Worm (Caenorhabditis elegans) whole organism, late embryonic: ENCODE results near the gene sdz-38.

Experiments
- C38D4.7 ChIP-seq: fragments of 200-800 bp; sonication (Bioruptor generic); optimal IDR thresholded peaks from 2 replicates; lab custom pipeline; 2018; ENCODE audit warnings: mild to moderate bottlenecking, missing genetic modification characterization, moderate library complexity, missing compliant biosample characterization
- F13H6.1 ChIP-seq: sonication (generic microtip); optimal IDR thresholded peaks from 2 replicates; lab custom pipeline; 2016; ENCODE audit warnings: missing genetic modification characterization, missing compliant biosample characterization
- K09A11.1 ChIP-seq: sonication (generic microtip); optimal IDR thresholded peaks from 2 replicates; lab custom pipeline; 2017; ENCODE audit warnings: antibody characterized with exemption, mild to moderate bottlenecking, missing genetic modification characterization, missing compliant biosample characterization; ENCODE audit not compliant: insufficient read depth
- T23F11.4 ChIP-seq: fragments of 200-800 bp; sonication (Bioruptor generic); optimal IDR thresholded peaks from 2 replicates; lab custom pipeline; 2018; ENCODE audit warnings: mild to moderate bottlenecking, missing genetic modification characterization, missing compliant biosample characterization
- ceh-18 ChIP-seq: sonication (generic microtip); optimal IDR thresholded peaks from 2 replicates; lab custom pipeline; 2016; ENCODE audit warnings: missing genetic modification characterization, missing compliant biosample characterization
- ceh-2 ChIP-seq: sonication (generic microtip); optimal IDR thresholded peaks from 2 replicates; lab custom pipeline; 2016; ENCODE audit warnings: missing genotype, missing genetic modification characterization, missing compliant biosample characterization
- ceh-30 ChIP-seq: fragments of 150-350 bp; optimal IDR thresholded peaks from 2 replicates; lab custom pipeline; 2014; ENCODE audit warnings: missing biosample characterization, missing genetic modification characterization
- ceh-31 ChIP-seq: sonication (generic microtip); optimal IDR thresholded peaks from 2 replicates; lab custom pipeline; 2016; ENCODE audit warnings: missing genetic modification characterization, missing compliant biosample characterization
- ceh-6 ChIP-seq: fragments of 200-800 bp; sonication (Bioruptor generic); optimal IDR thresholded peaks from 2 replicates; lab custom pipeline; 2018; ENCODE audit warnings: mild to moderate bottlenecking, missing genetic modification characterization, missing compliant biosample characterization
- ceh-9 ChIP-seq: sonication (generic microtip); optimal IDR thresholded peaks from 2 replicates; lab custom pipeline; 2016; ENCODE audit warnings: mild to moderate bottlenecking, missing genetic modification characterization, inconsistent platforms, missing compliant biosample characterization
- dve-1 ChIP-seq: sonication (generic microtip); optimal IDR thresholded peaks from 2 replicates; lab custom pipeline; 2017; ENCODE audit warnings: antibody characterized with exemption, mild to moderate bottlenecking, missing genetic modification characterization, missing compliant biosample characterization
- eyg-1 ChIP-seq: sonication (generic microtip); optimal IDR thresholded peaks from 2 replicates; lab custom pipeline; 2016; ENCODE audit warnings: missing genotype, missing genetic modification characterization, missing compliant biosample characterization
- fkh-10 ChIP-seq: fragments of 150-350 bp; optimal IDR thresholded peaks from 2 replicates; lab custom pipeline; 2014; ENCODE audit warnings: missing biosample characterization, missing genetic modification reagents, missing genetic modification characterization
- gmeb-2 ChIP-seq: sonication (generic microtip); optimal IDR thresholded peaks from 2 replicates; lab custom pipeline; 2016; ENCODE audit warnings: missing genetic modification characterization, inconsistent platforms, missing compliant biosample characterization
- hlh-13 ChIP-seq: fragments of 200-800 bp; sonication (Bioruptor generic); optimal IDR thresholded peaks from 2 replicates; lab custom pipeline; 2018; ENCODE audit warnings: mild to moderate bottlenecking, missing genetic modification characterization, missing compliant biosample characterization
- hlh-8 ChIP-seq: sonication (generic microtip); optimal IDR thresholded peaks from 2 replicates; lab custom pipeline; 2016; ENCODE audit warnings: missing genotype, missing genetic modification characterization, missing compliant biosample characterization
- nhr-232 ChIP-seq: sonication (generic microtip); optimal IDR thresholded peaks from 2 replicates; lab custom pipeline; 2016; ENCODE audit warnings: missing genetic modification characterization, missing compliant biosample characterization
- npax-4 ChIP-seq: sonication (generic microtip); optimal IDR thresholded peaks from 2 replicates; lab custom pipeline; 2016; ENCODE audit warnings: missing genetic modification characterization, missing compliant biosample characterization
- odd-2 ChIP-seq: sonication (generic microtip); optimal IDR thresholded peaks from 2 replicates; lab custom pipeline; 2017; ENCODE audit warnings: antibody characterized with exemption, mild to moderate bottlenecking, missing genetic modification characterization, missing compliant biosample characterization
- pag-3 ChIP-seq: sonication (generic microtip); optimal IDR thresholded peaks from 2 replicates; lab custom pipeline; 2016; ENCODE audit warnings: missing compliant biosample characterization, missing genetic modification characterization, borderline replicate concordance
- pat-9 ChIP-seq: fragments of 200-800 bp; sonication (Bioruptor generic); optimal IDR thresholded peaks from 2 replicates; lab custom pipeline; 2018; ENCODE audit warnings: mild to moderate bottlenecking, missing genetic modification characterization, moderate library complexity, missing compliant biosample characterization
- pha-2 ChIP-seq: sonication (generic microtip); optimal IDR thresholded peaks from 2 replicates; lab custom pipeline; 2017; ENCODE audit warnings: mild to moderate bottlenecking, missing genetic modification characterization, missing compliant biosample characterization
- pha-4 ChIP-seq: fragments of 150-350 bp; optimal IDR thresholded peaks from 2 replicates; lab custom pipeline; 2018; ENCODE audit warnings: missing biosample characterization, missing genetic modification reagents, missing genetic modification characterization
- pqm-1 ChIP-seq: sonication (generic microtip); optimal IDR thresholded peaks from 2 replicates; lab custom pipeline; 2016; ENCODE audit warnings: missing genetic modification characterization, missing compliant biosample characterization
- ref-2 ChIP-seq: sonication (generic microtip); optimal IDR thresholded peaks from 2 replicates; lab custom pipeline; 2016; ENCODE audit warnings: missing genetic modification characterization, missing compliant biosample characterization
- rnt-1 ChIP-seq: sonication (generic microtip); optimal IDR thresholded peaks from 2 replicates; lab custom pipeline; 2016; ENCODE audit warnings: missing genetic modification characterization, missing compliant biosample characterization
- sdc-2 ChIP-seq: sonication (generic microtip); optimal IDR thresholded peaks from 2 replicates; lab custom pipeline; 2016; ENCODE audit warnings: missing genotype, missing genetic modification characterization, missing compliant biosample characterization
- sox-2 ChIP-seq: fragments of 200-800 bp; sonication (Bioruptor generic); IDR thresholded peaks from 2 replicates; pipeline ENCODE4 v1.3.6; 2022; ENCODE audit warnings: missing genetic modification reagents, missing genetic modification characterization, missing compliant biosample characterization
- sox-4 ChIP-seq: sonication (generic microtip); optimal IDR thresholded peaks from 2 replicates; lab custom pipeline; 2017; ENCODE audit warnings: mild to moderate bottlenecking, missing genetic modification characterization, inconsistent platforms, missing compliant biosample characterization
- syd-9 ChIP-seq: sonication (generic microtip); optimal IDR thresholded peaks from 2 replicates; lab custom pipeline; 2016; ENCODE audit warnings: mild to moderate bottlenecking, missing genetic modification characterization, moderate library complexity, missing compliant biosample characterization
- tbx-7 ChIP-seq: sonication (generic microtip); optimal IDR thresholded peaks from 2 replicates; lab custom pipeline; 2016; ENCODE audit warnings: missing genotype, missing genetic modification characterization, missing compliant biosample characterization
- unc-55 ChIP-seq: sonication (generic microtip); optimal IDR thresholded peaks from 2 replicates; lab custom pipeline; 2017; ENCODE audit warnings: missing biosample characterization, missing genetic modification reagents, missing genetic modification characterization
- unc-86 ChIP-seq: sonication (generic microtip); optimal IDR thresholded peaks from 2 replicates; lab custom pipeline; 2016; ENCODE audit warnings: missing genetic modification characterization, missing compliant biosample characterization
- zip-5 ChIP-seq: sonication (generic microtip); optimal IDR thresholded peaks from 2 replicates; lab custom pipeline; 2016; ENCODE audit warnings: missing genetic modification characterization, missing compliant biosample characterization
- ztf-16 ChIP-seq: sonication (generic microtip); optimal IDR thresholded peaks from 2 replicates; lab custom pipeline; 2017; ENCODE audit warnings: missing genetic modification characterization, missing compliant biosample characterization

The sdz-38 gene

ce11 chrII:10017528-10017927 lies 35.9 kb upstream of the sdz-38 start:
- TF ChIP-seq ceh-30 (tag; lab: Kevin White, UChicago) = no peak
- TF ChIP-seq K09A11.1 (tag; lab: Kevin White, UChicago) = no peak
- TF ChIP-seq T23F11.4 = no peak
- no peak for TF ChIP-seq rnt-1 (tag; lab: Kevin White, UChicago)
- no peak for TF ChIP-seq ceh-6 (GFP tag; lab: Kevin White, UChicago)
- TF ChIP-seq ztf-16 (tag; lab: Kevin White, UChicago) = no peak
- no peak for TF ChIP-seq C38D4.7 (GFP tag; lab: Kevin White, UChicago)
- TF ChIP-seq dve-1 (tag; lab: Kevin White, UChicago) = no peak
- no peak for TF ChIP-seq pat-9 (tag; lab: Kevin White, UChicago)
- no peak for TF ChIP-seq gmeb-2
- no peak for TF ChIP-seq zip-5

DNA sequence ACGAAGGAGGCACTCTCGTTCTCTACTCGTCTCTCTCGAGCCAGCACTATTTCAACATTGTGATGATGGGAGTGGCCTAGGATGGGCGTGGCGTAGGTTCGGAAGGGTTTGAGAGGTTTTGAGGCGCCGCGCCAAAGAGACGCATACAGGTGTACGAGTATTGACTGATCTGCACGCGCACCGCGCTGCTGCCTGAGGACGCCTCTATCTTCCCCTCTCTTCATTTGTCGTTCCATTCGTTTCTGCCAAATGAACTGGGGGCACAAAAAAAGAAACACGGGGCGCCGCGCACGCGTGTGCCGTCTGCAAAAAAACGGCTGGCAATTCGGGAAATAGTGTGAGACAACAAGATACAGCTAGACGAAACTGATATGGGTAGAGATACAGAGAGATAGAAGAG lies 34.4 kb upstream of the sdz-38 start, which contains the start of gene lec-2:
TSS of gene lec-2 (minus strand) at position 171 of the 400 bp plus-strand sequence.
- TF ChIP-seq dve-1 (tag; lab: Kevin White, UChicago) = no peak
- TF ChIP-seq tbx-7 (tag; lab: Kevin White, UChicago) = no peak
- TF ChIP-seq ceh-31 (tag; lab: Kevin White, UChicago) = no peak
- TF ChIP-seq sox-4 = no peak
- no peak for TF ChIP-seq ceh-2 (tag; lab: Kevin White, UChicago)
- TF ChIP-seq unc-55 (GFP tag; lab: Kevin White, UChicago) = no peak
- no peak for TF ChIP-seq pha-2 (tag; lab: Kevin White, UChicago)
- no peak for TF ChIP-seq syd-9 (tag; lab: Kevin White, UChicago)
- TF ChIP-seq eyg-1 (tag; lab: Kevin White, UChicago) = no peak
- TF ChIP-seq sox-2 (GFP tag; lab: Robert Waterston, UW) = no peak
- no peak for TF ChIP-seq pag-3
- TF ChIP-seq ceh-18 (tag; lab: Kevin White, UChicago) = no peak
- TF ChIP-seq ceh-6 (GFP tag; lab: Kevin White, UChicago) = no peak

DNA sequence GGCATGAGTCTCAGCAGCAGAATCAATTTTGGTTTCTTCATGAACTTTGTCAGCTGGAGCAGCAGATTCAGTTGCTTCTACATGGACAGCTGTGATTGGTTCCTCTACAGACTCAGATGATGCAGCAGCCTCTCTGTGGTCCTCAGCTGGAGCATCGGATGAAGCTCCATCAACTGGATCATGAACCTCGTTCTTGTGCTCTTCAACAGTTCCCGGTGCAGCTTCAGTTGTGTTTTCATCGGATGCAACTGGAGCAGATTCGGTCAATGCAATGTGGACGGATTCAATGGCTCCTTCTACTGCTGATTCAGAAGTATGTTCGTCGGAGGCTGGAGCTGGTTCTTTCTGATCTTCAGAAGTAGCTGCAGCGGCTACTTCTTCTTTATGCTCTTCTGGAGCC lies 32.7 kb upstream of the sdz-38 start:
- TF ChIP-seq npax-4 (tag; lab: Kevin White, UChicago) (no peak), hlh-13 (GFP tag; lab: Kevin White, UChicago) (no peak)

- TF ChIP-seq ref-2 (no peak), fkh-10 (no peak), ceh-9 (no peak), pat-9 (tag; lab: Kevin White, UChicago) (no peak), gmeb-2 (no peak), npax-4 (tag; lab: Kevin White, UChicago) (no peak), ceh-18 (tag; lab: Kevin White, UChicago) (no peak), K09A11.1 (tag; lab: Kevin White, UChicago) (no peak), pqm-1 (tag; lab: Kevin White, UChicago) (no peak), hlh-8 (tag; lab: Kevin White, UChicago) (no peak), syd-9 (tag; lab: Kevin White, UChicago) (no peak), pha-4 (no peak), odd-2 (tag; lab: Kevin White, UChicago) (no peak)
Observed at ce11 chrII:10012490-10012889, 30.8 kb upstream of the sdz-38 start.

- no peak for TF ChIP-seq fkh-10
- TF ChIP-seq pqm-1 (tag; lab: Kevin White, UChicago) = no peak
- TF ChIP-seq K09A11.1 (tag; lab: Kevin White, UChicago) = no peak
- TF ChIP-seq ztf-16 (tag; lab: Kevin White, UChicago) = no peak
- no peak for TF ChIP-seq syd-9 (tag; lab: Kevin White, UChicago)
- no peak for TF ChIP-seq sdc-2 (tag; lab: Kevin White, UChicago)
- TF ChIP-seq dve-1 (tag; lab: Kevin White, UChicago) = no peak
- TF ChIP-seq C38D4.7 (GFP tag; lab: Kevin White, UChicago) = no peak
- TF ChIP-seq rnt-1 (tag; lab: Kevin White, UChicago) = no peak
- no peak for TF ChIP-seq nhr-232 (tag; lab: Kevin White, UChicago)
- no peak for TF ChIP-seq tbx-7 (tag; lab: Kevin White, UChicago)
- TF ChIP-seq F13H6.1 = no peak
- TF ChIP-seq unc-86 (tag; lab: Kevin White, UChicago) = no peak
Observed at ce11 chrII:10011733-10012132, 30.1 kb upstream of the sdz-38 start.
